Worm (Caenorhabditis elegans): ENCODE data around the gene fipr-7.

- TF ChIP-seq egl-27 (tag; optimal IDR thresholded peaks at IDR 0.05) (no peak), snpc-4 (tag; optimal IDR thresholded peaks at IDR 0.05) (no peak), ceh-28 (tag; optimal IDR thresholded peaks at IDR 0.05) (no peak), unc-39 (tag; optimal IDR thresholded peaks at IDR 0.05) (no peak), unc-62 (GFP tag; optimal IDR thresholded peaks at IDR 0.05) (no peak), pha-4 (tag; optimal IDR thresholded peaks at IDR 0.05) (no peak), nhr-25 (tag; optimal IDR thresholded peaks at IDR 0.05) (no peak), ztf-11 (tag; optimal IDR thresholded peaks at IDR 0.05) (no peak), ZK546.5 (tag; optimal IDR thresholded peaks at IDR 0.05) (no peak)
These were observed 8.4 kb downstream of the fipr-7 start for ce11 chrV:10237959-10238444.
